Worm (Caenorhabditis elegans) whole organism, L1 larva: ENCODE data around the gene aco-2.

ENCODE experiments used
- C04F5.9 ChIP-seq: sonication (generic microtip); optimal IDR thresholded peaks from 2 replicates; lab custom pipeline; 2016; ENCODE audit warnings: missing genetic modification characterization, missing compliant biosample characterization
- C16A3.4 ChIP-seq: fragments of 150-350 bp; optimal IDR thresholded peaks from 2 replicates; lab custom pipeline; 2014; ENCODE audit warnings: missing biosample characterization, missing genetic modification characterization
- C34B4.2 ChIP-seq: sonication (generic microtip); optimal IDR thresholded peaks from 2 replicates; lab custom pipeline; 2017; ENCODE audit warnings: mild to moderate bottlenecking, missing genetic modification characterization, missing compliant biosample characterization
- F16B12.6 ChIP-seq: fragments of 150-350 bp; optimal IDR thresholded peaks from 2 replicates; lab custom pipeline; 2014; ENCODE audit warnings: missing biosample characterization, missing genetic modification characterization
- aha-1 ChIP-seq: fragments of 150-350 bp; optimal IDR thresholded peaks from 2 replicates; lab custom pipeline; 2014; ENCODE audit warnings: missing biosample characterization, missing genetic modification characterization
- aly-2 ChIP-seq: fragments of 150-350 bp; optimal IDR thresholded peaks from 2 replicates; lab custom pipeline; 2014; ENCODE audit warnings: missing biosample characterization, missing genetic modification characterization
- ama-1 ChIP-seq: fragments of 150-350 bp; optimal IDR thresholded peaks from 2 replicates; lab custom pipeline; 2014
- ceh-82 ChIP-seq, 3 experiments: fragments of 150-350 bp in 1 of 3; sonication (generic microtip) in 2 of 3; optimal IDR thresholded peaks; 2 replicates each; lab custom pipeline; 2014 to 2017; ENCODE audit warnings: missing biosample characterization in 3 of 3, missing genetic modification characterization in 3 of 3
- ces-1 ChIP-seq: fragments of 150-350 bp; optimal IDR thresholded peaks from 2 replicates; lab custom pipeline; 2014; ENCODE audit warnings: missing biosample characterization, missing genetic modification reagents, missing genetic modification characterization
- dpl-1 ChIP-seq, 3 experiments: fragments of 150-350 bp in 2 of 3; sonication (generic microtip) in 1 of 3; optimal IDR thresholded peaks; 2 replicates each; lab custom pipeline; 2014 to 2017; ENCODE audit warnings: missing biosample characterization in 3 of 3, missing genetic modification characterization in 3 of 3, missing genetic modification reagents in 3 of 3
- dsc-1 ChIP-seq: sonication (generic microtip); optimal IDR thresholded peaks from 2 replicates; lab custom pipeline; 2016; ENCODE audit warnings: mild to moderate bottlenecking, missing genetic modification characterization, missing compliant biosample characterization
- efl-1 ChIP-seq, 4 experiments: fragments of 150-350 bp; optimal IDR thresholded peaks in 3 of 4; peaks in 1 of 4; 1 replicate in 1 of 4; 2 replicates in 3 of 4; lab custom pipeline; 2014; ENCODE audit warnings: missing biosample characterization in 2 of 4, missing genetic modification characterization in 2 of 4, missing genetic modification reagents in 2 of 4
- egl-13 ChIP-seq: sonication (generic microtip); optimal IDR thresholded peaks from 2 replicates; lab custom pipeline; 2016; ENCODE audit warnings: missing genotype, missing genetic modification reagents, missing genetic modification characterization, missing compliant biosample characterization
- fkh-8 ChIP-seq: sonication (generic microtip); optimal IDR thresholded peaks from 2 replicates; lab custom pipeline; 2016; ENCODE audit warnings: mild to moderate bottlenecking, missing genetic modification characterization, missing compliant biosample characterization
- fos-1 ChIP-seq: fragments of 150-350 bp; optimal IDR thresholded peaks from 2 replicates; lab custom pipeline; 2014; ENCODE audit warnings: missing biosample characterization, missing genetic modification characterization
- isw-1 ChIP-seq: fragments of 200-800 bp; sonication (Bioruptor generic); IDR thresholded peaks from 2 replicates; pipeline ENCODE4 v1.3.6; 2022; ENCODE audit warnings: missing genetic modification characterization, missing compliant biosample characterization
- jun-1 ChIP-seq: fragments of 150-350 bp; optimal IDR thresholded peaks from 2 replicates; lab custom pipeline; 2014; ENCODE audit warnings: missing biosample characterization, missing genetic modification reagents, missing genetic modification characterization
- lin-13 ChIP-seq: fragments of 150-350 bp; optimal IDR thresholded peaks from 2 replicates; lab custom pipeline; 2014; ENCODE audit warnings: missing biosample characterization, missing genetic modification reagents, missing genetic modification characterization
- lin-15B ChIP-seq: fragments of 150-350 bp; sonication (generic microtip); optimal IDR thresholded peaks from 3 replicates; lab custom pipeline; 2014; ENCODE audit warnings: missing biosample characterization, missing genetic modification characterization
- lin-35 ChIP-seq, 2 experiments: fragments of 150-350 bp; optimal IDR thresholded peaks; 2 replicates each; lab custom pipeline; 2014; ENCODE audit warnings: missing biosample characterization in 2 of 2, missing genetic modification characterization in 2 of 2, missing genetic modification reagents in 2 of 2
- lir-3 ChIP-seq: sonication (generic microtip); optimal IDR thresholded peaks from 2 replicates; lab custom pipeline; 2016; ENCODE audit warnings: mild to moderate bottlenecking, missing genetic modification characterization, moderate library complexity, missing compliant biosample characterization; ENCODE audit not compliant: poor library complexity
- lsy-2 ChIP-seq, 2 experiments: fragments of 150-350 bp; optimal IDR thresholded peaks; 2 replicates each; lab custom pipeline; 2014; ENCODE audit warnings: missing biosample characterization in 2 of 2, missing genetic modification characterization in 2 of 2
- mab-9 ChIP-seq: fragments of 200-800 bp; sonication (Bioruptor generic); IDR thresholded peaks from 2 replicates; pipeline ENCODE4 v1.3.6; 2022; ENCODE audit warnings: missing genetic modification reagents, missing genetic modification characterization, missing compliant biosample characterization
- mdl-1 ChIP-seq, 2 experiments: fragments of 150-350 bp; optimal IDR thresholded peaks; 2 replicates each; lab custom pipeline; 2014 to 2017; ENCODE audit warnings: missing biosample characterization in 2 of 2, missing genetic modification characterization in 2 of 2, inconsistent platforms in 1 of 2
- mep-1 ChIP-seq: fragments of 150-350 bp; optimal IDR thresholded peaks from 2 replicates; lab custom pipeline; 2014; ENCODE audit warnings: missing biosample characterization, missing genetic modification characterization
- nhr-20 ChIP-seq: sonication (generic microtip); optimal IDR thresholded peaks from 2 replicates; lab custom pipeline; 2016; ENCODE audit warnings: mild to moderate bottlenecking, missing genetic modification characterization, missing compliant biosample characterization
- nhr-84 ChIP-seq: sonication (generic microtip); optimal IDR thresholded peaks from 2 replicates; lab custom pipeline; 2017; ENCODE audit warnings: missing biosample characterization, missing genetic modification characterization
- nhr-85 ChIP-seq: sonication (generic microtip); peaks from one replicate; lab custom pipeline; 2016; ENCODE audit warnings: missing genetic modification characterization, inconsistent platforms, missing compliant biosample characterization
- pax-3 ChIP-seq: fragments of 200-800 bp; sonication (Bioruptor generic); optimal IDR thresholded peaks from 2 replicates; lab custom pipeline; 2018; ENCODE audit warnings: mild to moderate bottlenecking, missing genetic modification characterization, moderate library complexity, missing compliant biosample characterization
- skn-1 ChIP-seq: fragments of 150-350 bp; optimal IDR thresholded peaks from 2 replicates; lab custom pipeline; 2014; ENCODE audit warnings: missing biosample characterization, missing genetic modification characterization
- snu-23 ChIP-seq: sonication (generic microtip); optimal IDR thresholded peaks from 2 replicates; lab custom pipeline; 2016; ENCODE audit warnings: missing genetic modification characterization, missing compliant biosample characterization
- swsn-7 ChIP-seq: sonication (generic microtip); optimal IDR thresholded peaks from 2 replicates; lab custom pipeline; 2016; ENCODE audit warnings: missing genetic modification characterization, missing compliant biosample characterization
- unc-62 ChIP-seq: fragments of 150-350 bp; optimal IDR thresholded peaks from 2 replicates; lab custom pipeline; 2014; ENCODE audit warnings: missing biosample characterization, missing genetic modification reagents, missing genetic modification characterization
- unc-86 ChIP-seq: sonication (generic microtip); optimal IDR thresholded peaks from 2 replicates; lab custom pipeline; 2016; ENCODE audit warnings: missing genetic modification characterization, missing compliant biosample characterization
- vab-15 ChIP-seq: sonication (generic microtip); optimal IDR thresholded peaks from 2 replicates; lab custom pipeline; 2017; ENCODE audit warnings: missing genotype, mild to moderate bottlenecking, missing genetic modification characterization, missing compliant biosample characterization
- zip-4 ChIP-seq: fragments of 200-800 bp; sonication (Bioruptor generic); optimal IDR thresholded peaks from 2 replicates; lab custom pipeline; 2018; ENCODE audit warnings: mild to moderate bottlenecking, missing genetic modification characterization, moderate library complexity, missing compliant biosample characterization

The aco-2 gene

ce11 chrIII:7996353-7996752 is 22.8 kb downstream of the aco-2 start, which contains the start of gene npr-17:
TSS of gene npr-17 (minus strand) at chrIII:7996453.
- TF ChIP-seq lir-3 (tag; lab: Kevin White, UChicago) = no peak
- TF ChIP-seq dsc-1 = peak; percentile 43

DNA sequence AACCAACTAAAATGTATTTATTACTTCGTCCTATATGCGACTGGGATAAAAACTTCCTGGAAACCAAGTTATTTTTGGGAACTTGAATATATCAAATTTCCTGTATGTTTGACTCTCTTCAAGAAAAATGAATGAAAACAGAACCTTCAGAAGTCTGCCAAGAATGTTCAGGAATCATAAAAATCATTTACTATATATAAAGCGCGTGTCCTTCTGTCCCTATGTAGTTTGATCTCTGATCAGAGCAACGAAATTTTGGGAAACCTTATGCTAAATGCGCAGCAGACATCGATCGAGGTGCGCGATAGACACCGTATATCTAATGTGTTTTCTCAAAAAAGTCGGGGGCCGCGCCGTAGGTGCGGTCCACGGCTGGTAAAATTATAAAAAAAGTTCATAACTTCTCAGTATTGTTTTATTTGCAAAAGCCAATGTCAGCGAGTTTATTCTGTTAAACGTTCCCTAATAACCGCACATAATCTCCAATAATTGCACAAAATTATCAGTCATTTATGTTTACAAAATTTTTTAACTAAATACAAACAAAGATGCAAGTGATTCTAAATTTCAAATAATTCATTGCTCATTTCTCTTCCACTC is 24.0 kb downstream of the aco-2 start:
- no peak for TF ChIP-seq dsc-1
- TF ChIP-seq F16B12.6 (tag; lab: Kevin White, UChicago) = no peak
- no peak for TF ChIP-seq mab-9 (GFP tag; lab: Robert Waterston, UW)

DNA sequence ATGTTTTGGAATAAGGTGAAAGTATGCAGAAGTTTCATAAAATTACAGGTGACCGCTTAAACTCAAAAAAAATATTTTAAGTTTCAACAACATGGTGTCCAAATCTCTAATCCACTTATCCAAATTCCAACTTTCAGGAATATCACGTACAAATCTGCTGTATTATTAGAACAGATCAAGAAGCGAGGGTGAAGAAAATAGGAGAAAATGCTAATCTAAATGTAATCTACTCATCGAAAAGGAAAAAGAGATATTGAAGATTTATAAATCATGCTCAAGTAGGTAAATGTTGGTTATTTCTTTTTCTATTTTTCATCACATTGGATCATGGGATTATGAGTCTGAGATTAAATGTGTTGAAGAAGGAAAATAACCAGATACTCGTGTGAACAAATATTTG is 28.0 kb downstream of the aco-2 start:
- TF ChIP-seq jun-1 (tag; lab: Kevin White, UChicago) = no peak
- peak; percentile 97 for TF ChIP-seq dsc-1

ce11 chrIII:8004091-8004490 is 30.6 kb downstream of the aco-2 start, which contains the start of gene C06G4.6:
TSS of gene C06G4.6 (plus strand) at chrIII:8004391.
- TF ChIP-seq isw-1 (GFP tag; lab: Robert Waterston, UW) (no peak), mdl-1 (tag; optimal IDR thresholded peaks at IDR 0.05; lab: Kevin White, UChicago) (no peak), vab-15 (tag; lab: Kevin White, UChicago) (no peak), unc-86 (tag; lab: Kevin White, UChicago) (no peak), fos-1 (tag; lab: Kevin White, UChicago) (no peak)
- TF ChIP-seq, all 84 proteins: peak for 0

DNA sequence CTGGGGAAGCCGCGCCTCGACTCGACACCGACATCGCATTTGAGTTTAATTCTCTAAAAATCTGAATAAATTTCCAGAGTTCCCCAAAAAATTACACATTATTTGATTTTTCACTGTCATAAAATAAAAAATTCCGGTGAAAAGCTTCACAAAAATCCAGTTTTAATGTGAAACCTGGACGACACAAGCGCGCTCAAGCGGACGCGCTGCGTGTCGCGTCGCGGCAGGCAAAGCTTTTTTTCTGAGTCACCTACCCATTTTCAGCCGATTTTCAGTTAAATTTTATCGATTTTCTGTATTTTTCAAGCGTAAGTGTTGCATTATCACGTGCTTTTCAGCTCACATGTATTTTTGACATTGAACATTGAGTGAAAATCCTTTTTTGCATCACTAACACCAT is 36.3 kb downstream of the aco-2 start, which contains the start of gene cit-1.1:
Gene cit-1.1, minus strand, starts transcription at position 53 of the 400 bp plus-strand sequence.
- TF ChIP-seq nhr-84 = no peak
- TF ChIP-seq pax-3 (tag; lab: Kevin White, UChicago) = no peak
- no peak for TF ChIP-seq C04F5.9 (tag; lab: Kevin White, UChicago)
- peak; percentile 32 for TF ChIP-seq skn-1 (tag; lab: Kevin White, UChicago)
- TF ChIP-seq lsy-2 (tag; optimal IDR thresholded peaks at IDR 0.05; lab: Kevin White, UChicago) = peak; percentile 38 to 66
- no peak for TF ChIP-seq C34B4.2
- peak; percentile 38 for TF ChIP-seq lin-15B (tag; lab: Kevin White, UChicago)
- no peak for TF ChIP-seq nhr-20 (tag; lab: Kevin White, UChicago)
- peak; percentile 32 to 37 for TF ChIP-seq lin-35 (GFP tag; optimal IDR thresholded peaks at IDR 0.05; lab: Kevin White, UChicago)
- TF ChIP-seq swsn-7 (tag; lab: Kevin White, UChicago) = no peak
- TF ChIP-seq efl-1 (optimal IDR thresholded peaks at IDR 0.05; lab: Kevin White, UChicago) = peak; percentile 37 to 52
- peak in 1 of 2 experiments; percentile 44 for TF ChIP-seq efl-1 (GFP tag; optimal IDR thresholded peaks at IDR 0.05 in 1 of 2; lab: Kevin White, UChicago)
- no peak for TF ChIP-seq snu-23 (GFP tag; lab: Kevin White, UChicago)
- no peak for TF ChIP-seq lin-13 (GFP tag; lab: Kevin White, UChicago)
- peak; percentile 32 for TF ChIP-seq nhr-85 (tag; lab: Kevin White, UChicago)
- TF ChIP-seq vab-15 (tag; lab: Kevin White, UChicago) = no peak
- TF ChIP-seq ceh-82 (tag; optimal IDR thresholded peaks at IDR 0.05; lab: Kevin White, UChicago) = peak in 2 of 3 experiments; percentile 7 to 18
- no peak for TF ChIP-seq zip-4 (GFP tag; lab: Kevin White, UChicago)
- peak; percentile 37 for TF ChIP-seq C16A3.4 (tag; lab: Kevin White, UChicago)
- peak in 2 of 3 experiments; percentile 33 to 49 for TF ChIP-seq dpl-1 (GFP tag; optimal IDR thresholded peaks at IDR 0.05; lab: Kevin White, UChicago)
- no peak for TF ChIP-seq egl-13
- no peak for TF ChIP-seq ama-1
- no peak for TF ChIP-seq aha-1 (tag; lab: Kevin White, UChicago)
- TF ChIP-seq unc-62 (GFP tag; lab: Kevin White, UChicago) = no peak
- no peak for TF ChIP-seq fkh-8 (tag; lab: Kevin White, UChicago)
- no peak for TF ChIP-seq ces-1
- TF ChIP-seq aly-2 (tag; lab: Kevin White, UChicago) = no peak
- no peak for TF ChIP-seq mep-1 (tag; lab: Kevin White, UChicago)
